Worm (Caenorhabditis elegans) whole organism, midembryonic: ENCODE results near the gene srpa-72.

Experiments used
- T22C8.4 ChIP-seq: fragments of 200-800 bp; sonication (Bioruptor generic); IDR thresholded peaks from 2 replicates; pipeline ENCODE4 v1.3.6; 2022; ENCODE audit warnings: missing genetic modification characterization, missing compliant biosample characterization
- cog-1 ChIP-seq: sonication (generic microtip); optimal IDR thresholded peaks from 2 replicates; lab custom pipeline; 2016; ENCODE audit warnings: missing genetic modification characterization, missing compliant biosample characterization
- flt-1 ChIP-seq: fragments of 200-800 bp; sonication (Bioruptor generic); IDR thresholded peaks from 2 replicates; pipeline ENCODE4 v1.3.6; 2022; ENCODE audit warnings: missing genetic modification characterization, missing compliant biosample characterization
- klf-2 ChIP-seq: fragments of 200-800 bp; sonication (Bioruptor generic); conservative IDR thresholded peaks from 2 replicates; pipeline ENCODE4 v1.3.6; 2022; ENCODE audit warnings: missing genetic modification reagents, missing genetic modification characterization, missing compliant biosample characterization
- med-1 ChIP-seq: sonication (generic microtip); optimal IDR thresholded peaks from 2 replicates; lab custom pipeline; 2017; ENCODE audit warnings: missing genetic modification characterization, mild to moderate bottlenecking, missing compliant biosample characterization, antibody characterized with exemption, missing genetic modification reagents; ENCODE audit not compliant: insufficient read depth
- ref-1 ChIP-seq: fragments of 200-800 bp; sonication (Bioruptor generic); conservative IDR thresholded peaks from 2 replicates; pipeline ENCODE4 v1.3.6; 2022; ENCODE audit warnings: missing genetic modification reagents, missing genetic modification characterization, missing compliant biosample characterization
- tab-1 ChIP-seq: fragments of 200-800 bp; sonication (Bioruptor generic); IDR thresholded peaks from 2 replicates; pipeline ENCODE4 v1.3.6; 2022; ENCODE audit warnings: missing genetic modification characterization, missing compliant biosample characterization
- ztf-23 ChIP-seq: fragments of 200-800 bp; sonication (Bioruptor generic); IDR thresholded peaks from 2 replicates; pipeline ENCODE4 v1.3.6; 2022; ENCODE audit warnings: missing genetic modification reagents, missing genetic modification characterization, missing compliant biosample characterization
- ztf-29 ChIP-seq: fragments of 200-800 bp; sonication (Bioruptor generic); IDR thresholded peaks from 2 replicates; pipeline ENCODE4 v1.3.6; 2022; ENCODE audit warnings: missing genetic modification reagents, missing genetic modification characterization, missing compliant biosample characterization

srpa-72 gene

DNA sequence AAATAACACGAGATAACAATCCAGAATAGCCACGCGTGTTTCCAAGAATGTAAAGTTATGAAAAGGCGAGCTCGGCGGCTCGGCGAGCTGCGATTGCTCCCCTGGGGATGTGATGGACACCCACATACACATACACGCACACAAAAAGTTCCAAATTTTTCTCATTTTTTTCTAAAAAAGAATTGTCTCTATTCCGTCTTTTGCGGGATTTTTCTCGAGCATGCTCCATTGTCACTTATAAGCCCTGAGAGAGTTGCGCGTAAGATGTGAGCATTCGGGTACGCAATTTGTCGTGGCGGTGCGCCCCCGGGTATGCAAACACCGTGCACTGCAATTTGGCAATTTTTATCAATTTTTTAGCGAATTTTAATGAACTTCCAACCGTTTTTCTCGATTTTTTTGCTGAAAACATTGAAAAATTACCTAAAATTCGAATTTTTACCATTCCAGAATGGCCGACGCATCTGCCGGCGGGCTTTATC is at the start of gene srpa-72, which contains the start of gene F08D12.12:
srpa-72 (plus strand) TSS at position 451 of the 482 bp plus-strand sequence.
F08D12.12 (minus strand) TSS at position 51 of the 482 bp plus-strand sequence.
- TF ChIP-seq klf-2 (GFP tag; lab: Robert Waterston, UW) (no peak), flt-1 (GFP tag; lab: Robert Waterston, UW) (no peak), cog-1 (tag; lab: Kevin White, UChicago) (no peak), ztf-29 (GFP tag; lab: Robert Waterston, UW) (no peak; the same call in 1 of the 2 replicates), ztf-23 (GFP tag; lab: Robert Waterston, UW) (no peak), ref-1 (GFP tag; lab: Robert Waterston, UW) (no peak), med-1 (GFP tag; lab: Kevin White, UChicago) (no peak), tab-1 (GFP tag; lab: Robert Waterston, UW) (no peak), T22C8.4 (GFP tag; lab: Robert Waterston, UW) (no peak)

DNA sequence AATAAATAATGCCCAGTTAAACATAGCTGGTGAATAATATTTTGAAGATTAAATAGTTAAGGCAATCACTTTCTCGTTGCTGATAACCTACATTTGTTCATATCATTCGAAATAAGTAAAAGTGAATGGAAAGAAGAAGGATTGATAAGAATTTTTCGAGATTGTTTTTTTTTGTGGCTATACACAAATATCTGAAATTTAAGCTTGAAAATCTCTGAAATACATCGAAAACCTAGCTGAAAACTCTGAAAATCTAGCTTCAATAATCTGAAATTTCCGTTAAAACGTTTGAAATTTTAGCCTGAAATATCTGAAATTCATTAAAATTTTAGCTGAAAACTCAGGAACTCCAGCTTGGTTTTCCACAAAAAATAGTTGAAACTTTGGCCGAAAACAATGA is 47.7 kb upstream of the srpa-72 start, which contains the start of gene T05A8.6:
T05A8.6 (minus strand) TSS at position 101 of the 400 bp plus-strand sequence.
- no peak for TF ChIP-seq klf-2 (GFP tag; lab: Robert Waterston, UW)
- no peak for TF ChIP-seq tab-1 (GFP tag; lab: Robert Waterston, UW)
- no peak for TF ChIP-seq T22C8.4 (GFP tag; lab: Robert Waterston, UW)
- no peak for TF ChIP-seq med-1 (GFP tag; lab: Kevin White, UChicago)
- no peak for TF ChIP-seq ztf-29 (GFP tag; lab: Robert Waterston, UW)
- no peak for TF ChIP-seq cog-1 (tag; lab: Kevin White, UChicago)
- TF ChIP-seq flt-1 (GFP tag; lab: Robert Waterston, UW): no peak
- no peak for TF ChIP-seq ref-1 (GFP tag; lab: Robert Waterston, UW)
- no peak for TF ChIP-seq ztf-23 (GFP tag; lab: Robert Waterston, UW)

DNA sequence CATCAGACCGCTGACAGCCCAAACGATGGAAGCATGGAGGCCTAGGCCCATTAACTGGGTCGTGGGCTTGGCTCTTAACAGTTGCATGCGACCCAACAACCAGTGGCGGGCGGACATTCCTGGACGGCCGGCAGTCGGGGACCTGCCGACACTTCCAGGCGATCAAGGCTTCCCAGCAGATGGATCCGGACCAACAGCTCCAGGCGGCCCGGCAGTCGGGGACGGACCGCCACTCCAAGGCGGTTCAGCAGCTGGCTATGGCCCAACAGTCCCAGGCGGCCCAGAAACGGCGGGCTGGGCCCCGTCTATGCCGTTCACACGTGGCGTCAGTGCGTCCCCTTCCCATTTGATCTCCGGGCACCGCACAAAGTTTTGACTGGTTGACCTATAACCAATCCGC is 45.9 kb upstream of the srpa-72 start:
- TF ChIP-seq ref-1 (GFP tag; lab: Robert Waterston, UW) (no peak), tab-1 (GFP tag; lab: Robert Waterston, UW) (no peak), ztf-29 (GFP tag; lab: Robert Waterston, UW) (no peak)

DNA sequence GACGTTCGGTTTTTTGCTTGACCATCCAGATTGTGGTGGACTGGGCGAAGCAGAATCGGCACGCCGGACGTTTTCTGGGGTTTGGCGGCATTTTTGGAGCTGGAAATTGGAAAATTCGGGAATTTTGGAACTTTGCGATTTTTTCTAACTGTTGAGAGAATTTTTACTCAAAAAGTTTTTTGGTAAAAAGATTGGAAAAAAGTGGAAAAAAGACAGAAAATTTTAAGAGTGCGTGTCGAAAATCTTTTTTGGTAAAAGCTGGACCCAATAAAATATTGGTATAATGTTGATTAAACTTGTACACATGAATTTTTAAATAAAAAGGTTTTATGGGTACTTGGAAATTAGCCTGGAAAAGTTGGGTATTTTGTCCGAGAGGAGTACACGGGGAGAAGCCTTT is 45.0 kb upstream of the srpa-72 start, which contains the start of gene T05A8.7:
T05A8.7 (minus strand) TSS at position 101 of the 400 bp plus-strand sequence.
- TF ChIP-seq klf-2 (GFP tag; lab: Robert Waterston, UW): no peak
- no peak for TF ChIP-seq T22C8.4 (GFP tag; lab: Robert Waterston, UW)
- no peak for TF ChIP-seq ztf-29 (GFP tag; lab: Robert Waterston, UW)
- no peak for TF ChIP-seq ztf-23 (GFP tag; lab: Robert Waterston, UW)
- TF ChIP-seq cog-1 (tag; lab: Kevin White, UChicago): no peak
- TF ChIP-seq ref-1 (GFP tag; lab: Robert Waterston, UW): no peak
- no peak for TF ChIP-seq flt-1 (GFP tag; lab: Robert Waterston, UW)

DNA sequence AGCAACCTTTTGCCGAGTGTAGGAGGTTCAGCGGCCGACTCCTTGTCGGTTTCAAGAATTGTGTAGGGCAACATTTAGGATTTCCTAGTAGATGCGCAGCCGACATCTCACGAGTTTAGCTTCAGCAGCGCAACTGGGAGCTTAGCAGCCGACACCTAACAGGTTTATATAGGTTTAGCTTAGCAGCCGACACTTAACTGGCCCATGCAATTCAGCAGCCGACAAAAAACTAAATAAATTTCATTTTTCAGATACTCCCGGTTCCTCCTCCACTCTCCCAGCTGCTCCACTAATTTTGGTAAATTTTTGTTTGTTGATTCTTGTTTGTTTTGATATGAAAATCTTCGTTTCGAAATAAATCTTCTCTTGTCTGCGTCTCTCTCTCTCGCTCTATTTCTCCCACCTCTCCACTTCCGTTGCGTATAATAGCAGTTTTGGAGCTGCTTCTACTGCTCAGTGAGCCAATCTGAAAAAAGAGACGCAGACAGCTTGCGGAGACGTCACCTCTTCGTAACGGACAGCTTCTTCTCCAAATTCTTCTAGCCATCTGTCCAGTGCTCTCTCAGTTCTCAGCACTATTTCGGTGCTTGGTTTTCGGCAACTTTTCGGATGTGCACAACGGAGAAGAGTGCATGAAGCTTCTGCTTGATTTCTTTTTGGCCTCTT is 39.2 kb upstream of the srpa-72 start:
- no peak for TF ChIP-seq ztf-29 (GFP tag; lab: Robert Waterston, UW)
- TF ChIP-seq cog-1 (tag; lab: Kevin White, UChicago): no peak
- TF ChIP-seq T22C8.4 (GFP tag; lab: Robert Waterston, UW): no peak
- no peak for TF ChIP-seq tab-1 (GFP tag; lab: Robert Waterston, UW)
- no peak for TF ChIP-seq ztf-23 (GFP tag; lab: Robert Waterston, UW)
- no peak for TF ChIP-seq klf-2 (GFP tag; lab: Robert Waterston, UW)
- no peak for TF ChIP-seq flt-1 (GFP tag; lab: Robert Waterston, UW)
- TF ChIP-seq ref-1 (GFP tag; lab: Robert Waterston, UW): no peak
- TF ChIP-seq med-1 (GFP tag; lab: Kevin White, UChicago): no peak

DNA sequence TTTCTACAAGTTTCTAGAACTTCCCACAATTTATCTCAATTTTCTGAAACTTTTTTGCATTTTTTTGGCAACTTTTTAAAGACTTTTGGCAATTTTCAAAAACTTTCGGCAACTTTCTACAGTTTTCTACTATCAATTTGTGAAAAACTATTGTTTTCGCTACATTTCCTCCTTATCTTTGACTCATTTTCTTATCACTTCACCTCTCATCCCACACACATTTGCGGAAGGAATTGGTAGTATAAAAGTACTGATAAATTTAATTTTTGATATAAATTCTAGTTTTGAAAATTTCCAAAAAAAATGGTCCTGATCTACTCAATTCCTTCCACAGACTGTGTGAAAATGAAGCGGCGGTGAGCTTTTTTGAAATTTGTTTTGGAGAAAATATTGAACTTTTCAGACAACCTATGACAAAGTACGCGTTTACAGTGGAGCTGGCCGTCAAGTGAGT is 37.7 kb upstream of the srpa-72 start, which contains the start of gene F29A7.4:
F29A7.4 (plus strand) TSS at position 404 of the 454 bp plus-strand sequence.
- TF ChIP-seq klf-2 (GFP tag; lab: Robert Waterston, UW) (no peak), med-1 (GFP tag; lab: Kevin White, UChicago) (no peak), flt-1 (GFP tag; lab: Robert Waterston, UW) (no peak)

DNA sequence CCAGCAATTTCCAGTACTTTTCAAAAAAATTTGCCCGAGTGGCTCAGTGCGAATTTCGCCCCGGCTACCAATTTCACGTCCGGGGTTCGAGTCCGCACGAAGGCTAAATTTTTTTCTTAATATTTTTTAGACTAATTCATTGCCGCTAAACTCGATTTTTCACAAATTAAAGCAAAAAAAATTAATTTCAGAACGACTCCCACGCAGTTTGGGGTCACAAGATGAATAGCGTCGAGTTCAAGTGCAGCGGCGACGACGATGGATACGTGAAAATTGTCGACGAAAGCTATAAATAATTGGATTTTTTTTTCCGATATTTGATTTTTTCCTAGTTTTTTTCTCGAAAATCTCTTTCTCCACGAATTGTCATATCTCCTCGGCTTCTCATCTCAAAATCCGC is 36.0 kb upstream of the srpa-72 start:
- no peak for TF ChIP-seq ref-1 (GFP tag; lab: Robert Waterston, UW)
- TF ChIP-seq cog-1 (tag; lab: Kevin White, UChicago): no peak
- no peak for TF ChIP-seq T22C8.4 (GFP tag; lab: Robert Waterston, UW)
- no peak for TF ChIP-seq med-1 (GFP tag; lab: Kevin White, UChicago)
- TF ChIP-seq ztf-23 (GFP tag; lab: Robert Waterston, UW): no peak
- no peak for TF ChIP-seq klf-2 (GFP tag; lab: Robert Waterston, UW)
- TF ChIP-seq flt-1 (GFP tag; lab: Robert Waterston, UW): no peak
- no peak for TF ChIP-seq ztf-29 (GFP tag; lab: Robert Waterston, UW)
- TF ChIP-seq tab-1 (GFP tag; lab: Robert Waterston, UW): no peak

DNA sequence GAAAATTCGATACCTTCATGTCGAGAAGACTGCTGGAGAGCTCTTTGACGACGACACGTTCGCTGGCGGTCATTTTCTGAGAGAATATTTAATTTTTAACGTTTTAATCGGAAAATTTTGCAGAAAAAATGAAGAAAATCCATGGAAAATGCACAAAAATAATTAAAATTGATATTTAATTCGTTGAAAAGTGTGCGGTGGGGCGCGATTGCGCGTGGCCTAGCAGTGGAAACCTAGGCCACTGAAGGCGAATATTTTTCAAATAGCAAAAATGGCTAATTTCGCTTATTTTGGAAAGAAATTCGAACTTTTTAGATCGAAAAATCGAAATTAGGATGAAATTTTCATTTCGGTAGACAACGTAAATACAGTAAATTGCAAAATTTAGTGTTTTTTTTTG is 34.7 kb upstream of the srpa-72 start, which contains the start of gene F29A7.6:
F29A7.6 (minus strand) TSS at position 76 of the 400 bp plus-strand sequence.
- peak; percentile 20 for TF ChIP-seq cog-1 (tag; lab: Kevin White, UChicago)
- peak; percentile 72; the same call in 1 of the 2 replicates for TF ChIP-seq ztf-23 (GFP tag; lab: Robert Waterston, UW)
- TF ChIP-seq med-1 (GFP tag; lab: Kevin White, UChicago): no peak
- peak; percentile 65 for TF ChIP-seq flt-1 (GFP tag; lab: Robert Waterston, UW)
- no peak for TF ChIP-seq ztf-29 (GFP tag; lab: Robert Waterston, UW)
- TF ChIP-seq T22C8.4 (GFP tag; lab: Robert Waterston, UW): no peak

DNA sequence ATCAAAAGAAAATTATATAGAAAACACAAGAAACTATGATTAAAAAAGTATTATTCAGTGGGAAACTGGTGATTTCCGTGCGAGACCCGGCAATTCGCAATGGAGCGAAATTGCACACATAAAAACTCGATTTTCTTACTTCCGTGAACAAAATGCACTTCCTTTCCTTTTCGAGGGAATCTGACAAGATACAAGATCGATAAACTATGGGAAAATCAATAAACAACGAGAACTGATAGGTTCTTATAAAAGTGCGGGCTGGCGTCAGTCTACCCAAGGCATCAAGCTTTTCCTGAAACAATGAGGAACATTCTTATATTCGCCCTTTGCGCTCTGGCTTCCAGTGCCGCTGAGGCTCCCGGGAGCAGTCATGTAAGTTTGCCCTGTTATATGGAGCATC is 34.3 kb upstream of the srpa-72 start, which contains the start of gene F29A7.3:
F29A7.3 (plus strand) TSS at position 301 of the 400 bp plus-strand sequence.
- no peak for TF ChIP-seq tab-1 (GFP tag; lab: Robert Waterston, UW)
- no peak for TF ChIP-seq klf-2 (GFP tag; lab: Robert Waterston, UW)
- no peak for TF ChIP-seq flt-1 (GFP tag; lab: Robert Waterston, UW)
- TF ChIP-seq med-1 (GFP tag; lab: Kevin White, UChicago): no peak
- TF ChIP-seq ztf-29 (GFP tag; lab: Robert Waterston, UW): no peak
- no peak for TF ChIP-seq cog-1 (tag; lab: Kevin White, UChicago)
- no peak for TF ChIP-seq T22C8.4 (GFP tag; lab: Robert Waterston, UW)
